Worm (Caenorhabditis elegans) whole organism, young adult: Measurements from ENCODE around the gene mam-2.

Experiments used
- B0019.2 ChIP-seq: fragments of 200-800 bp; sonication (Bioruptor generic); conservative IDR thresholded peaks from 2 replicates; pipeline ENCODE4 v1.3.6; 2022; ENCODE audit warnings: missing genetic modification reagents, missing genetic modification characterization, missing compliant biosample characterization
- B0336.3 ChIP-seq: fragments of 200-800 bp; sonication (Bioruptor generic); IDR thresholded peaks from 2 replicates; pipeline ENCODE4 v1.3.6; 2022; ENCODE audit warnings: missing genetic modification characterization, missing compliant biosample characterization
- C06A6.2 ChIP-seq: fragments of 200-800 bp; sonication (Bioruptor generic); conservative IDR thresholded peaks from 2 replicates; pipeline ENCODE4 v1.3.6; 2022; ENCODE audit warnings: missing genetic modification characterization, missing compliant biosample characterization
- F22D6.2 ChIP-seq: sonication (generic microtip); optimal IDR thresholded peaks from 2 replicates; lab custom pipeline; 2016; ENCODE audit warnings: mild to moderate bottlenecking, missing genetic modification characterization, missing compliant biosample characterization
- F39B2.1 ChIP-seq: fragments of 200-800 bp; sonication (Bioruptor generic); IDR thresholded peaks from 2 replicates; pipeline ENCODE4 v1.3.6; 2022; ENCODE audit warnings: missing genetic modification reagents, missing genetic modification characterization, missing compliant biosample characterization
- Y79H2A.3 ChIP-seq: fragments of 200-800 bp; sonication (Bioruptor generic); conservative IDR thresholded peaks from 2 replicates; pipeline ENCODE4 v1.3.6; 2022; ENCODE audit warnings: missing genetic modification reagents, missing genetic modification characterization, missing compliant biosample characterization
- akir-1 ChIP-seq: fragments of 200-800 bp; sonication (Bioruptor generic); optimal IDR thresholded peaks from 2 replicates; lab custom pipeline; 2018; ENCODE audit warnings: mild to moderate bottlenecking, missing genetic modification characterization, moderate library complexity, missing compliant biosample characterization
- aptf-2 ChIP-seq: fragments of 200-800 bp; sonication (Bioruptor generic); conservative IDR thresholded peaks from 2 replicates; pipeline ENCODE4 v1.3.6; 2022; ENCODE audit warnings: missing genetic modification reagents, missing genetic modification characterization, missing compliant biosample characterization
- aptf-3 ChIP-seq: fragments of 200-800 bp; sonication (Bioruptor generic); IDR thresholded peaks from 2 replicates; pipeline ENCODE4 v1.3.6; 2022; ENCODE audit warnings: missing genetic modification characterization, missing compliant biosample characterization
- attf-3 ChIP-seq: fragments of 200-800 bp; sonication (Bioruptor generic); conservative IDR thresholded peaks from 2 replicates; pipeline ENCODE4 v1.3.6; 2022; ENCODE audit warnings: missing genetic modification reagents, missing genetic modification characterization, missing compliant biosample characterization
- bed-2 ChIP-seq: fragments of 200-800 bp; sonication (Bioruptor generic); IDR thresholded peaks from 2 replicates; pipeline ENCODE4 v1.3.6; 2022; ENCODE audit warnings: missing genetic modification reagents, missing genetic modification characterization, missing compliant biosample characterization
- ccch-3 ChIP-seq: fragments of 200-800 bp; sonication (Bioruptor generic); optimal IDR thresholded peaks from 2 replicates; lab custom pipeline; 2018; ENCODE audit warnings: mild to moderate bottlenecking, missing genetic modification characterization, missing compliant biosample characterization
- ceh-79 ChIP-seq: sonication (generic microtip); optimal IDR thresholded peaks from 2 replicates; lab custom pipeline; 2017; ENCODE audit warnings: mild to moderate bottlenecking, missing genetic modification characterization, missing compliant biosample characterization
- die-1 ChIP-seq: sonication (generic microtip); optimal IDR thresholded peaks from 2 replicates; lab custom pipeline; 2016; ENCODE audit warnings: missing genotype, mild to moderate bottlenecking, missing genetic modification characterization, missing compliant biosample characterization
- ets-4 ChIP-seq: fragments of 200-800 bp; sonication (Bioruptor generic); optimal IDR thresholded peaks from 2 replicates; lab custom pipeline; 2018; ENCODE audit warnings: mild to moderate bottlenecking, missing genetic modification characterization, missing compliant biosample characterization
- hlh-26 ChIP-seq: fragments of 200-800 bp; sonication (Bioruptor generic); conservative IDR thresholded peaks from 2 replicates; pipeline ENCODE4 v1.3.6; 2022; ENCODE audit warnings: missing genetic modification reagents, missing genetic modification characterization, missing compliant biosample characterization
- hrde-1 ChIP-seq: sonication (generic microtip); optimal IDR thresholded peaks from 2 replicates; lab custom pipeline; 2016; ENCODE audit warnings: missing genetic modification characterization, mild to moderate bottlenecking, missing compliant biosample characterization, moderate library complexity, missing genotype, missing genetic modification reagents, borderline replicate concordance
- let-526 ChIP-seq: fragments of 200-800 bp; sonication (Bioruptor generic); IDR thresholded peaks from 2 replicates; pipeline ENCODE4 v1.3.6; 2022; ENCODE audit warnings: missing genetic modification reagents, missing genetic modification characterization, missing compliant biosample characterization
- let-607 ChIP-seq, 2 experiments: fragments of 200-800 bp in 1 of 2; sonication (Bioruptor generic) in 1 of 2; sonication (generic microtip) in 1 of 2; optimal IDR thresholded peaks; 2 replicates each; lab custom pipeline; 2016 to 2018; ENCODE audit warnings: mild to moderate bottlenecking in 2 of 2, missing compliant biosample characterization in 2 of 2, missing genetic modification characterization in 2 of 2, moderate library complexity in 2 of 2, missing genotype in 1 of 2
- madf-10 ChIP-seq: sonication (generic microtip); optimal IDR thresholded peaks from 2 replicates; lab custom pipeline; 2016; ENCODE audit warnings: mild to moderate bottlenecking, missing genetic modification characterization, missing compliant biosample characterization
- mxl-1 ChIP-seq: sonication (generic microtip); optimal IDR thresholded peaks from 2 replicates; lab custom pipeline; 2016; ENCODE audit warnings: missing genetic modification characterization, missing compliant biosample characterization
- nfya-1 ChIP-seq: sonication (generic microtip); optimal IDR thresholded peaks from 2 replicates; lab custom pipeline; 2017; ENCODE audit warnings: antibody characterized with exemption, missing compliant biosample characterization, missing genetic modification characterization, borderline replicate concordance; ENCODE audit not compliant: insufficient read depth
- nhr-179 ChIP-seq: sonication (generic microtip); optimal IDR thresholded peaks from 2 replicates; lab custom pipeline; 2016; ENCODE audit warnings: mild to moderate bottlenecking, missing genetic modification characterization, missing compliant biosample characterization
- nhr-90 ChIP-seq: sonication (generic microtip); optimal IDR thresholded peaks from 2 replicates; lab custom pipeline; 2016; ENCODE audit warnings: missing genotype, mild to moderate bottlenecking, missing genetic modification characterization, missing compliant biosample characterization
- pha-4 ChIP-seq: fragments of 150-350 bp; sonication (generic microtip); optimal IDR thresholded peaks from 2 replicates; lab custom pipeline; 2014; ENCODE audit warnings: missing biosample characterization, missing genetic modification reagents, missing genetic modification characterization
- rec-8 ChIP-seq, 2 experiments: sonication (generic microtip); optimal IDR thresholded peaks; 2 replicates each; lab custom pipeline; 2016; ENCODE audit warnings: mild to moderate bottlenecking in 2 of 2, missing genetic modification characterization in 2 of 2, missing genetic modification reagents in 2 of 2, missing genotype in 2 of 2, missing biosample characterization in 1 of 2, missing compliant biosample characterization in 1 of 2, moderate library complexity in 1 of 2
- repo-1 ChIP-seq: sonication (generic microtip); optimal IDR thresholded peaks from 2 replicates; lab custom pipeline; 2017; ENCODE audit warnings: mild to moderate bottlenecking, missing genetic modification characterization, missing compliant biosample characterization
- sdz-38 ChIP-seq: sonication (generic microtip); optimal IDR thresholded peaks from 2 replicates; lab custom pipeline; 2016; ENCODE audit warnings: missing genotype, missing genetic modification characterization, missing compliant biosample characterization
- snpc-4 ChIP-seq, 5 experiments: fragments of 150-350 bp in 1 of 5; sonication (generic microtip) in 4 of 5; optimal IDR thresholded peaks; 2 replicates each; lab custom pipeline; 2014 to 2018; ENCODE audit warnings: missing genetic modification characterization in 5 of 5, missing biosample characterization in 3 of 5, antibody characterized with exemption in 2 of 5, mild to moderate bottlenecking in 2 of 5, missing compliant biosample characterization in 2 of 5, missing genotype in 2 of 5, moderate library complexity in 2 of 5, missing genetic modification reagents in 1 of 5
- somi-1 ChIP-seq: fragments of 200-800 bp; sonication (Bioruptor generic); optimal IDR thresholded peaks from 2 replicates; lab custom pipeline; 2018; ENCODE audit warnings: mild to moderate bottlenecking, missing genetic modification characterization, missing compliant biosample characterization
- unc-62 ChIP-seq: fragments of 150-350 bp; optimal IDR thresholded peaks from 2 replicates; lab custom pipeline; 2014; ENCODE audit warnings: missing biosample characterization, missing genetic modification reagents, missing genetic modification characterization
- xnd-1 ChIP-seq: sonication (generic microtip); optimal IDR thresholded peaks from 2 replicates; lab custom pipeline; 2016; ENCODE audit warnings: missing genotype, missing genetic modification reagents, missing genetic modification characterization, missing compliant biosample characterization
- zfh-2 ChIP-seq: fragments of 200-800 bp; sonication (Bioruptor generic); conservative IDR thresholded peaks from 2 replicates; pipeline ENCODE4 v1.3.6; 2022; ENCODE audit warnings: missing genetic modification reagents, missing genetic modification characterization, missing compliant biosample characterization
- ztf-26 ChIP-seq: sonication (generic microtip); optimal IDR thresholded peaks from 2 replicates; lab custom pipeline; 2017; ENCODE audit warnings: missing genetic modification characterization, missing compliant biosample characterization

mam-2 gene

ce11 chrIV:10009536-10009935 is 26.5 kb downstream of the mam-2 start, which contains the start of gene magu-4:
magu-4 (plus strand) TSS chrIV:10009753.
- TF ChIP-seq rec-8 (tag; optimal IDR thresholded peaks at IDR 0.05; lab: Kevin White, UChicago) (no peak), C06A6.2 (no peak), nhr-90 (tag; lab: Kevin White, UChicago) (no peak), die-1 (tag; lab: Kevin White, UChicago) (no peak), zfh-2 (GFP tag; lab: Robert Waterston, UW) (no peak), unc-62 (GFP tag; lab: Kevin White, UChicago) (no peak), snpc-4 (GFP tag; optimal IDR thresholded peaks at IDR 0.05; lab: Kevin White, UChicago) (no peak), snpc-4 (tag; optimal IDR thresholded peaks at IDR 0.05; lab: Kevin White, UChicago) (no peak), nfya-1 (no peak), bed-2 (no peak), somi-1 (GFP tag; lab: Kevin White, UChicago) (no peak), aptf-2 (GFP tag; lab: Robert Waterston, UW) (no peak), akir-1 (GFP tag; lab: Kevin White, UChicago) (no peak), attf-3 (no peak), B0336.3 (GFP tag; lab: Robert Waterston, UW) (no peak), B0019.2 (no peak)

ce11 chrIV:10016977-10017376 is 34.0 kb downstream of the mam-2 start, which contains the start of gene ent-7:
ent-7 (plus strand) TSS chrIV:10017277.
- no peak for TF ChIP-seq attf-3
- no peak for TF ChIP-seq ets-4 (GFP tag; lab: Kevin White, UChicago)
- no peak for TF ChIP-seq Y79H2A.3
- TF ChIP-seq pha-4 (tag; lab: Kevin White, UChicago): no peak
- no peak for TF ChIP-seq xnd-1 (tag; lab: Kevin White, UChicago)
- TF ChIP-seq hrde-1: no peak
- TF ChIP-seq ceh-79: no peak
- TF ChIP-seq B0336.3 (GFP tag; lab: Robert Waterston, UW): no peak
- TF ChIP-seq madf-10: no peak
- no peak for TF ChIP-seq nhr-179
- no peak for TF ChIP-seq F39B2.1 (GFP tag; lab: Robert Waterston, UW)
- no peak for TF ChIP-seq F22D6.2 (tag; lab: Kevin White, UChicago)
- no peak for TF ChIP-seq let-607 (tag; optimal IDR thresholded peaks at IDR 0.05; lab: Kevin White, UChicago)
- no peak for TF ChIP-seq mxl-1
- no peak for TF ChIP-seq ccch-3
- TF ChIP-seq aptf-3 (GFP tag; lab: Robert Waterston, UW): no peak
- no peak for TF ChIP-seq akir-1 (GFP tag; lab: Kevin White, UChicago)

- TF ChIP-seq rec-8 (tag; optimal IDR thresholded peaks at IDR 0.05; lab: Kevin White, UChicago) (no peak), hrde-1 (no peak), hlh-26 (GFP tag; lab: Robert Waterston, UW) (no peak), repo-1 (tag; lab: Kevin White, UChicago) (no peak), sdz-38 (tag; lab: Kevin White, UChicago) (no peak)
These were observed 34.6 kb downstream of the mam-2 start, which contains the start of gene F44D12.2 for ce11 chrIV:10017633-10018032. F44D12.2 (minus strand) TSS chrIV:10017733.

ce11 chrIV:10021283-10021682 is 38.3 kb downstream of the mam-2 start, which contains the start of gene F44D12.19:
F44D12.19 (plus strand) TSS chrIV:10021583.
- no peak for TF ChIP-seq ztf-26 (tag; lab: Kevin White, UChicago)
- no peak for TF ChIP-seq let-526
